Worm (Caenorhabditis elegans) whole organism, L4/young adult: ENCODE measurements around the gene sorf-1.

Experiments used
- W03F9.2 ChIP-seq: fragments of 150-350 bp; optimal IDR thresholded peaks from 2 replicates; lab custom pipeline; 2014; ENCODE audit warnings: missing biosample characterization, missing genetic modification characterization
- dao-5 ChIP-seq: sonication (generic microtip); optimal IDR thresholded peaks from 2 replicates; lab custom pipeline; 2016; ENCODE audit warnings: missing genotype, missing genetic modification characterization, moderate library complexity, missing compliant biosample characterization
- him-1 ChIP-seq: sonication (generic microtip); optimal IDR thresholded peaks from 2 replicates; lab custom pipeline; 2016; ENCODE audit warnings: missing genotype, missing genetic modification reagents, missing genetic modification characterization, missing compliant biosample characterization

DNA sequence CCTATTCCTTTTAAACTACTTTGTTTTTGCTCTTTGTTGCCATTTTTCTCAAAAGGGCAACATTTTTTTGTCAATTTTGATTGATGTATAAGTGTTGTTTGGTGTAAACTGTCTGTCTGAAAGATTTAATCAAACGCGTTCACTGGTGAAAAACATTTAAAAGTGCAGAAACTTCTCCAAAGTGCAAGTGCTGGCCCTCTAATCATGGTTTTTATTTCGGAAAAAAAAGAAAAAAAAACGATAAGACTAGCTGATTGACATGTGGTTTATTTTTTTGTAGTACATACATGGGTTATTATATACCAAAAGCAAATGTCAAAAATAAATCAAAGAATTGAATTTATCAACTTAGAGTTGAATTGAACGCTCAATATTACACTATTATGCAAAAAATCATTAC lies 16.7 kb downstream of the sorf-1 start, which contains the start of gene dhs-26:
- TF ChIP-seq dao-5 (tag; lab: Kevin White, UChicago) (no peak), W03F9.2 (tag; lab: Kevin White, UChicago) (no peak), him-1 (tag; lab: Kevin White, UChicago) (no peak)
